Fruit fly (Drosophila melanogaster) whole organism: Measurements from ENCODE around the gene CG33061.

Experiments used
- CG8478 ChIP-seq: fragments of >200 bp; optimal IDR thresholded peaks from 2 replicates; lab custom pipeline; 2018; ENCODE audit warnings: inconsistent platforms
- pan ChIP-seq: fragments of >200 bp; optimal IDR thresholded peaks from 2 replicates; lab custom pipeline; 2017

DNA sequence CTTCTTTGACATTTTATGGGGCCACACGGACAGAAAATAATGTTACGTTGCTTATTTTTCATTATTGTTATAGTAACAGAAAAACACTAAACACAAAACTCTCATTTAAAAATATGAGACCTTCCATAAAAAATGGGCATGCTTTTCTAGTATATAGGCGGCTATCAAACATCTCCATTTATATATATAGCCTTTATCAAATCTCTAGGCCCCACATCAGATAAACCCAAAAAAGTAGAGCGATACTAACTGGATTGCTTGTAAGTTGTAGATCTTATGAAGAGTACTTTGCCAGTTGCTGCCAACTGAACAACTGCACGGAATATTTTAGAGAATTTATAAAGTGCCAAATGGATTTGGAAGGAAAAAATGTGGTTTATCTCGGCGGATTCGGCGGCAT lies 39.9 kb downstream of the CG33061 start, which contains the start of gene CG18814:
- no peak for TF ChIP-seq CG8478
- TF ChIP-seq pan (lab: Kevin White, UChicago): no peak
